Worm (Caenorhabditis elegans): Measurements from ENCODE around the gene fkh-5.

DNA sequence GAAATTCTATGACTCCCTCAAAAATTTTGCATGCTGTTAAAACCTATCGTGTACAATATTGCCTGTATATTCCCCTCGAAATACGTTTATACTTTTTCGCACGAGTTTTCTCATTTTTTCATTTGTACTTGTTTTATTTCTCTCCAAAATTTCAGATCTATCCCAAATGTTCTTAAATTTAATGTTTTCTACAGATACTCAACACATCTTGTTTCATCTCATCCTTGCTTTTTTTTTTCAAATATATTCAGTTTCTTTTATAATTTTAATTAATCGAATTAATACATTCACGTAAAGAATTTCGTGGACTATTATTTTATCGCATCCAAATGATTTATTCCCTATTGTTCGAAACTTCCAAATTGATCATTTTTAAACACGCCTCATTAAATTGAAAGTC is 10.5 kb downstream of the fkh-5 start, which contains the start of gene C35D10.8:
- TF ChIP-seq ztf-1 (GFP tag; conservative IDR thresholded peaks at IDR 0.05) (no peak), nhr-77 (tag; optimal IDR thresholded peaks at IDR 0.05) (no peak), unc-39 (tag; optimal IDR thresholded peaks at IDR 0.05) (no peak), ceh-16 (tag; optimal IDR thresholded peaks at IDR 0.05) (no peak), lsy-2 (tag; optimal IDR thresholded peaks at IDR 0.05) (no peak), ztf-4 (tag; optimal IDR thresholded peaks at IDR 0.05) (no peak), ama-1 (optimal IDR thresholded peaks at IDR 0.05) (no peak), lin-13 (GFP tag; optimal IDR thresholded peaks at IDR 0.05) (no peak), ZK546.5 (tag; optimal IDR thresholded peaks at IDR 0.05) (no peak), mab-5 (tag; optimal IDR thresholded peaks at IDR 0.05) (no peak), elt-3 (tag; optimal IDR thresholded peaks at IDR 0.05) (no peak), unc-62 (GFP tag; optimal IDR thresholded peaks at IDR 0.05) (no peak), egl-27 (tag; optimal IDR thresholded peaks at IDR 0.05) (no peak), ztf-11 (tag; optimal IDR thresholded peaks at IDR 0.05) (no peak)

All from whole organism, L2 larva.